Worm (Caenorhabditis elegans): ENCODE data around the gene Y62H9A.5.

DNA sequence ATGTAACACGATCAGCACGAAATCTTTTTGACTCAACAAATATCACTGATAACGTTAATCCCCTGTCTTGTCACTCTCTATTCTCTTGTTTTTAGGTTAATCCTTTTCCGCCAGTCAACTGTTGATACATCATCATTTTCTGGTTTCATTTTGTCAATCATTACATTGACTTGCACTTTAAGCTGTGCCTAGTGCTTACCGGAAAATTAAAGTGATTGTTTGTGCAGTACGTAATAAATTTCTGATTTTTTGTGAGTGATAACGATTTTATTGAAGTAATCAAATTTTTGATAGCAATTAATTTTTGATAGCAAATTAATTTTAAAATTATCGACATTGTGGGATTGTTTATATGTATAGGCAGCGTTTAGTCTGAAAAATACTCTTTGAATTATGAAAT, 26.5 kb upstream of the Y62H9A.5 start:
- TF ChIP-seq ztf-28 (GFP tag; IDR thresholded peaks at IDR 0.05) (no peak), madf-8 (GFP tag; conservative IDR thresholded peaks at IDR 0.05) (no peak), him-1 (tag; optimal IDR thresholded peaks at IDR 0.05) (no peak), unc-62 (GFP tag; optimal IDR thresholded peaks at IDR 0.05) (no peak)

All from whole organism, young adult.